Fruit fly (Drosophila melanogaster) whole organism, embryonic: ENCODE data around the gene Pgant2.

Experiments used
- Awh ChIP-seq: fragments of 200-800 bp; sonication (Bioruptor generic); IDR thresholded peaks from 2 replicates; pipeline ENCODE4, ENCODE4 v1.3.6; 2022; ENCODE audit warnings: missing biosample characterization, missing genetic modification characterization
- B-H1 ChIP-seq: fragments of 200-800 bp; sonication (Bioruptor generic); IDR thresholded peaks from 3 replicates; pipeline ENCODE4 v1.3.6; 2022; ENCODE audit warnings: missing biosample characterization, missing genetic modification characterization
- Bdp1 ChIP-seq: fragments of 200-800 bp; sonication (Bioruptor generic); optimal IDR thresholded peaks from 3 replicates; lab custom pipeline; 2016; ENCODE audit warnings: missing biosample characterization, missing genetic modification characterization
- CG10267 ChIP-seq: fragments of 200-800 bp; sonication (Bioruptor generic); optimal IDR thresholded peaks from 2 replicates; lab custom pipeline; 2018; ENCODE audit warnings: missing biosample characterization, mild to moderate bottlenecking, missing genetic modification characterization, moderate library complexity
- CG1233 ChIP-seq: fragments of 200-800 bp; sonication (Bioruptor generic); optimal IDR thresholded peaks from 4 replicates; lab custom pipeline; 2018; ENCODE audit warnings: missing biosample characterization, mild to moderate bottlenecking, missing genetic modification characterization
- CG12769 ChIP-seq: fragments of 200-800 bp; sonication (Bioruptor generic); optimal IDR thresholded peaks from 2 replicates; lab custom pipeline; 2019; ENCODE audit warnings: missing biosample characterization, mild to moderate bottlenecking, missing genetic modification characterization, moderate library complexity
- CG14050 ChIP-seq: fragments of 200-800 bp; sonication (Bioruptor generic); IDR thresholded peaks from 3 replicates; pipeline ENCODE4 v1.3.6; 2022; ENCODE audit warnings: missing biosample characterization, missing genetic modification characterization
- CG17361 ChIP-seq: fragments of 200-800 bp; sonication (Bioruptor generic); IDR thresholded peaks from 3 replicates; pipeline ENCODE4 v1.3.6; 2022; ENCODE audit warnings: missing biosample characterization, missing genetic modification characterization
- CG17802 ChIP-seq: fragments of 200-800 bp; sonication (Bioruptor generic); optimal IDR thresholded peaks from 2 replicates; lab custom pipeline; 2018; ENCODE audit warnings: missing biosample characterization, mild to moderate bottlenecking, missing genetic modification characterization, moderate library complexity
- CG17829 ChIP-seq: fragments of 200-800 bp; optimal IDR thresholded peaks from 2 replicates; lab custom pipeline; 2019; ENCODE audit warnings: missing biosample characterization, mild to moderate bottlenecking, missing genetic modification characterization, moderate library complexity
- CG33557 ChIP-seq: fragments of 200-800 bp; sonication (Bioruptor generic); optimal IDR thresholded peaks from 2 replicates; lab custom pipeline; 2019; ENCODE audit warnings: missing biosample characterization, mild to moderate bottlenecking, missing genetic modification characterization, moderate library complexity
- CG34422 ChIP-seq: fragments of 200-800 bp; sonication (Bioruptor generic); IDR thresholded peaks from 3 replicates; pipeline ENCODE4 v1.3.6; 2022; ENCODE audit warnings: missing biosample characterization, missing genetic modification characterization
- CG4707 ChIP-seq: fragments of 200-800 bp; sonication (Bioruptor generic); optimal IDR thresholded peaks from 2 replicates; lab custom pipeline; 2018; ENCODE audit warnings: missing biosample characterization, mild to moderate bottlenecking, missing genetic modification characterization, moderate library complexity
- CG6765 ChIP-seq: fragments of 200-800 bp; sonication (Bioruptor generic); optimal IDR thresholded peaks from 3 replicates; lab custom pipeline; 2017; ENCODE audit warnings: missing biosample characterization, mild to moderate bottlenecking, missing genetic modification characterization
- CG7372 ChIP-seq: fragments of 200-800 bp; sonication (Bioruptor generic); IDR thresholded peaks from 2 replicates; pipeline ENCODE4 v1.3.6; 2022; ENCODE audit warnings: missing biosample characterization, missing genetic modification characterization
- CG8944 ChIP-seq: fragments of 200-800 bp; sonication (Bioruptor generic); optimal IDR thresholded peaks from 3 replicates; lab custom pipeline; 2016; ENCODE audit warnings: missing biosample characterization, missing genetic modification characterization
- CG9215 ChIP-seq: fragments of 200-800 bp; sonication (Bioruptor generic); IDR thresholded peaks from 2 replicates; pipeline ENCODE4 v1.3.6; 2022; ENCODE audit warnings: missing biosample characterization, missing genetic modification characterization
- CG9609 ChIP-seq: fragments of 200-800 bp; sonication (Bioruptor generic); optimal IDR thresholded peaks from 3 replicates; lab custom pipeline; 2016; ENCODE audit warnings: missing biosample characterization, missing genetic modification characterization
- CG9817 ChIP-seq: fragments of 200-800 bp; sonication (Bioruptor generic); optimal IDR thresholded peaks from 2 replicates; lab custom pipeline; 2018; ENCODE audit warnings: missing biosample characterization, mild to moderate bottlenecking, missing genetic modification characterization, moderate library complexity
- Hmr ChIP-seq: fragments of 200-800 bp; sonication (Bioruptor generic); optimal IDR thresholded peaks from 3 replicates; lab custom pipeline; 2017; ENCODE audit warnings: mild to moderate bottlenecking, missing biosample characterization, missing genetic modification reagents, missing genetic modification characterization
- Hsf ChIP-seq: fragments of 200-800 bp; sonication (Bioruptor generic); optimal IDR thresholded peaks from 3 replicates; lab custom pipeline; 2016; ENCODE audit warnings: missing biosample characterization, missing genetic modification characterization
- Meics ChIP-seq: fragments of 200-800 bp; sonication (Bioruptor generic); optimal IDR thresholded peaks from 2 replicates; lab custom pipeline; 2017; ENCODE audit warnings: missing biosample characterization, mild to moderate bottlenecking, missing genetic modification characterization
- NfI ChIP-seq: fragments of 200-800 bp; sonication (Bioruptor generic); optimal IDR thresholded peaks from 3 replicates; lab custom pipeline; 2018; ENCODE audit warnings: missing biosample characterization, mild to moderate bottlenecking, missing genetic modification characterization, moderate library complexity
- Sox100B ChIP-seq: fragments of 200-800 bp; sonication (Bioruptor generic); optimal IDR thresholded peaks from 3 replicates; lab custom pipeline; 2018; ENCODE audit warnings: missing biosample characterization, mild to moderate bottlenecking, missing genetic modification characterization
- Spps ChIP-seq: fragments of 200-800 bp; sonication (Bioruptor generic); optimal IDR thresholded peaks from 2 replicates; lab custom pipeline; 2018; ENCODE audit warnings: missing biosample characterization, mild to moderate bottlenecking, missing genetic modification characterization
- TFAM ChIP-seq: fragments of 200-800 bp; sonication (Bioruptor generic); optimal IDR thresholded peaks from 2 replicates; lab custom pipeline; 2017; ENCODE audit warnings: missing biosample characterization, missing genetic modification characterization, inconsistent platforms
- bigmax ChIP-seq: fragments of 200-800 bp; sonication (Bioruptor generic); optimal IDR thresholded peaks from 2 replicates; lab custom pipeline; 2018; ENCODE audit warnings: missing biosample characterization, mild to moderate bottlenecking, missing genetic modification characterization
- bowl ChIP-seq: fragments of 200-800 bp; sonication (Bioruptor generic); IDR thresholded peaks from 2 replicates; pipeline ENCODE4 v1.3.6; 2022; ENCODE audit warnings: missing biosample characterization, missing genetic modification characterization
- bsh ChIP-seq, 2 experiments: fragments of 200-800 bp; sonication (Bioruptor generic); optimal IDR thresholded peaks; 2 replicates each; lab custom pipeline; 2017 to 2018; ENCODE audit warnings: mild to moderate bottlenecking in 2 of 2, missing biosample characterization in 2 of 2, missing genetic modification characterization in 2 of 2, moderate library complexity in 1 of 2
- cato ChIP-seq: fragments of 200-800 bp; sonication (Bioruptor generic); optimal IDR thresholded peaks from 2 replicates; lab custom pipeline; 2016; ENCODE audit warnings: missing biosample characterization, missing genetic modification characterization, borderline replicate concordance
- chif ChIP-seq, 2 experiments: fragments of 200-800 bp; sonication (Bioruptor generic); optimal IDR thresholded peaks; 3 replicates each; lab custom pipeline; 2016; ENCODE audit warnings: missing biosample characterization in 2 of 2, missing genetic modification characterization in 2 of 2
- dimm ChIP-seq: fragments of 200-800 bp; sonication (Bioruptor generic); IDR thresholded peaks from 2 replicates; pipeline ENCODE4 v1.3.6; 2022; ENCODE audit warnings: missing biosample characterization, missing genetic modification characterization
- eve ChIP-seq, 2 experiments: fragments of >200 bp; optimal IDR thresholded peaks; 2 replicates each; lab custom pipeline; 2017; ENCODE audit warnings: missing biosample characterization in 2 of 2, missing genetic modification characterization in 2 of 2
- exex ChIP-seq: fragments of 200-800 bp; sonication (Bioruptor generic); optimal IDR thresholded peaks from 4 replicates; lab custom pipeline; 2018; ENCODE audit warnings: missing biosample characterization, mild to moderate bottlenecking, missing genetic modification characterization, moderate library complexity
- fd64A ChIP-seq: fragments of 200-800 bp; sonication (Bioruptor generic); optimal IDR thresholded peaks from 3 replicates; lab custom pipeline; 2018; ENCODE audit warnings: missing biosample characterization, mild to moderate bottlenecking, missing genetic modification characterization
- gem ChIP-seq: fragments of 200-800 bp; sonication (Bioruptor generic); optimal IDR thresholded peaks from 2 replicates; lab custom pipeline; 2019; ENCODE audit warnings: missing biosample characterization, mild to moderate bottlenecking, missing genetic modification characterization, moderate library complexity
- lov ChIP-seq, 2 experiments: fragments of 200-800 bp in 1 of 2; fragments of >200 bp in 1 of 2; sonication (Bioruptor generic) in 1 of 2; IDR thresholded peaks in 1 of 2; optimal IDR thresholded peaks in 1 of 2; 2 replicates in 1 of 2; 3 replicates in 1 of 2; pipeline versions ENCODE4 v1.3.6 to Lab custom; 2017 to 2022; ENCODE audit warnings: missing biosample characterization in 1 of 2, missing genetic modification characterization in 1 of 2
- odd ChIP-seq: fragments of 200-800 bp; sonication (Bioruptor generic); optimal IDR thresholded peaks from 2 replicates; lab custom pipeline; 2017; ENCODE audit warnings: missing biosample characterization, mild to moderate bottlenecking, missing genetic modification characterization
- org-1 ChIP-seq: fragments of 200-800 bp; sonication (Bioruptor generic); optimal IDR thresholded peaks from 2 replicates; lab custom pipeline; 2017; ENCODE audit warnings: missing biosample characterization, missing genetic modification characterization
- pb ChIP-seq: fragments of 200-800 bp; sonication (Bioruptor generic); optimal IDR thresholded peaks from 3 replicates; lab custom pipeline; 2016; ENCODE audit warnings: missing biosample characterization, missing genetic modification characterization
- pnt ChIP-seq: fragments of 200-800 bp; sonication (Bioruptor generic); optimal IDR thresholded peaks from 3 replicates; lab custom pipeline; 2016; ENCODE audit warnings: missing biosample characterization, missing genetic modification characterization
- repo ChIP-seq: fragments of 200-800 bp; sonication (Bioruptor generic); optimal IDR thresholded peaks from 2 replicates; lab custom pipeline; 2016; ENCODE audit warnings: missing biosample characterization, missing genetic modification characterization
- run ChIP-seq: fragments of 200-800 bp; sonication (Bioruptor generic); optimal IDR thresholded peaks from 3 replicates; lab custom pipeline; 2018; ENCODE audit warnings: missing biosample characterization, mild to moderate bottlenecking, missing genetic modification characterization
- salm ChIP-seq: fragments of 200-800 bp; sonication (Bioruptor generic); optimal IDR thresholded peaks from 2 replicates; lab custom pipeline; 2018; ENCODE audit warnings: missing biosample characterization, mild to moderate bottlenecking, missing genetic modification characterization
- sisA ChIP-seq: fragments of 200-800 bp; sonication (Bioruptor generic); IDR thresholded peaks from 2 replicates; pipeline ENCODE4 v1.3.6; 2022; ENCODE audit warnings: missing biosample characterization, missing genetic modification characterization
- sug ChIP-seq: fragments of 200-800 bp; optimal IDR thresholded peaks from 2 replicates; lab custom pipeline; 2019; ENCODE audit warnings: missing biosample characterization, mild to moderate bottlenecking, missing genetic modification characterization, moderate library complexity
- tgo ChIP-seq: fragments of 200-800 bp; sonication (Bioruptor generic); IDR thresholded peaks from 3 replicates; pipeline ENCODE4 v1.3.6; 2022; ENCODE audit warnings: missing biosample characterization, missing genetic modification characterization
- trem ChIP-seq: fragments of 200-800 bp; optimal IDR thresholded peaks from 3 replicates; lab custom pipeline; 2019; ENCODE audit warnings: missing biosample characterization, mild to moderate bottlenecking, missing genetic modification characterization, moderate library complexity
- wdn ChIP-seq: fragments of 200-800 bp; sonication (Bioruptor generic); IDR thresholded peaks from 2 replicates; pipeline ENCODE4 v1.3.6; 2022; ENCODE audit warnings: missing biosample characterization, missing genetic modification characterization
- zfh1 ChIP-seq: fragments of 200-800 bp; sonication (Bioruptor generic); IDR thresholded peaks from 3 replicates; pipeline ENCODE4 v1.3.6; 2022; ENCODE audit warnings: missing biosample characterization, missing genetic modification characterization

Pgant2 gene

DNA sequence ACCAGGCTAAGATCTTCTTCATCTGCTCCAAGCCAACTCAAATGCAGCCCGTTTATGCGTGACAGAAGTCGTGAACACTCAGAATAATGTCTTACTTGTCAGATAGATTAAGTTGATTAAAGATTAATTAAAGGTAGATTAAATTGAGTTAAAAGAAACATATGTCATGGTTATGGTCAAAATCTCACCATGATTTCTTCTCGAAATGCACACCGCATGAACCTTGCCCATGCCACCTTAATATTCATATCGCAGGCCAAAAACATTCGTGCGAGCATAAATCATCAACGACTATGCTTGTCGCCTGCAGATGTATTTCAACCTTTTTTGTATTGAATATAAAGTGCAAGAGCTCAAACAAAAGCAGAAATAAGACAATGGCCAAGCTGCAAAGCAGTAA is 10.5 kb upstream of the Pgant2 start (continued):
- TF ChIP-seq repo (GFP tag; lab: Kevin White, UChicago) (no peak), org-1 (peak; percentile 53), CG9609 (peak; percentile 11), bowl (GFP tag; lab: Robert Waterston, UW) (peak; percentile 46; the same call in 1 of the 2 replicates), CG9817 (tag; lab: Kevin White, UChicago) (peak; percentile 39), sisA (GFP tag; lab: Robert Waterston, UW) (0 out of 2 replicates have a peak, but pooled peaks have one; percentile 6), trem (peak; percentile 36), salm (tag; lab: Kevin White, UChicago) (peak; percentile 60), CG17829 (peak; percentile 71), CG4707 (GFP tag; lab: Kevin White, UChicago) (peak; percentile 5), pnt (no peak), run (peak; percentile 14), CG14050 (GFP tag; lab: Robert Waterston, UW) (peak; percentile 37; the same call in 2 of the 3 replicates), CG12769 (tag; lab: Kevin White, UChicago) (peak; percentile 76), lov (optimal IDR thresholded peaks at IDR 0.05; lab: Kevin White, UChicago) (no peak), lov (GFP tag; IDR thresholded peaks at IDR 0.05; lab: Robert Waterston, UW) (peak; percentile 73; the same call in 2 of the 3 replicates), CG9215 (GFP tag; lab: Robert Waterston, UW) (no peak), CG10267 (tag; lab: Kevin White, UChicago) (peak; percentile 59), CG33557 (GFP tag; lab: Kevin White, UChicago) (peak; percentile 18), NfI (GFP tag; lab: Kevin White, UChicago) (peak; percentile 36), CG6765 (GFP tag; lab: Kevin White, UChicago) (no peak), zfh1 (peak; percentile 64), Hmr (GFP tag; lab: Kevin White, UChicago) (peak; percentile 26), Hsf (GFP tag; lab: Kevin White, UChicago) (no peak), bigmax (GFP tag; lab: Kevin White, UChicago) (no peak), odd (GFP tag; lab: Kevin White, UChicago) (peak; percentile 33), chif (GFP tag; optimal IDR thresholded peaks at IDR 0.05; lab: Kevin White, UChicago) (peak; percentile 45 to 46), CG7372 (GFP tag; lab: Robert Waterston, UW) (0 out of 2 replicates have a peak, but pooled peaks have one; percentile 14), B-H1 (GFP tag; lab: Robert Waterston, UW) (peak; percentile 42; the same call in 2 of the 3 replicates), CG8944 (GFP tag; lab: Kevin White, UChicago) (peak; percentile 4), eve (GFP tag; optimal IDR thresholded peaks at IDR 0.05; lab: Kevin White, UChicago) (peak in 1 of 2 experiments; percentile 89), CG1233 (GFP tag; lab: Kevin White, UChicago) (peak; percentile 50), Meics (GFP tag; lab: Kevin White, UChicago) (peak; percentile 42), pb (GFP tag; lab: Kevin White, UChicago) (no peak), CG17802 (tag; lab: Kevin White, UChicago) (no peak), Awh (GFP tag; lab: Robert Waterston, UW) (peak; percentile 71), bsh (GFP tag; optimal IDR thresholded peaks at IDR 0.05; lab: Kevin White, UChicago) (peak; percentile 46 to 80), Bdp1 (GFP tag; lab: Kevin White, UChicago) (peak; percentile 6), gem (tag; lab: Kevin White, UChicago) (peak; percentile 80), wdn (no peak), tgo (GFP tag; lab: Robert Waterston, UW) (peak; percentile 63; the same call in 2 of the 3 replicates), fd64A (GFP tag; lab: Kevin White, UChicago) (peak; percentile 39), dimm (GFP tag; lab: Robert Waterston, UW) (no peak), exex (tag; lab: Kevin White, UChicago) (no peak), CG17361 (GFP tag; lab: Robert Waterston, UW) (peak; percentile 31; the same call in 1 of the 3 replicates), Sox100B (peak; percentile 67), Spps (tag; lab: Kevin White, UChicago) (peak; percentile 37), cato (GFP tag; lab: Kevin White, UChicago) (peak; percentile 3), CG34422 (GFP tag; lab: Robert Waterston, UW) (peak; percentile 67; the same call in 2 of the 3 replicates), sug (tag; lab: Kevin White, UChicago) (no peak), TFAM (GFP tag; lab: Kevin White, UChicago) (peak; percentile 2)
